Worm (Caenorhabditis elegans) whole organism, young adult: ENCODE data around the gene ints-5.

Source experiments
- F33H1.4 ChIP-seq: fragments of 200-800 bp; sonication (Bioruptor generic); IDR thresholded peaks from 2 replicates; pipeline ENCODE4 v1.3.6; 2022; ENCODE audit warnings: missing genetic modification reagents, missing genetic modification characterization, missing compliant biosample characterization
- F55B11.4 ChIP-seq: sonication (generic microtip); optimal IDR thresholded peaks from 2 replicates; lab custom pipeline; 2016; ENCODE audit warnings: missing compliant biosample characterization, missing genetic modification characterization, borderline replicate concordance; ENCODE audit not compliant: insufficient read depth
- aptf-2 ChIP-seq: fragments of 200-800 bp; sonication (Bioruptor generic); conservative IDR thresholded peaks from 2 replicates; pipeline ENCODE4 v1.3.6; 2022; ENCODE audit warnings: missing genetic modification reagents, missing genetic modification characterization, missing compliant biosample characterization
- aptf-3 ChIP-seq: fragments of 200-800 bp; sonication (Bioruptor generic); IDR thresholded peaks from 2 replicates; pipeline ENCODE4 v1.3.6; 2022; ENCODE audit warnings: missing genetic modification characterization, missing compliant biosample characterization
- cebp-1 ChIP-seq, 2 experiments: fragments of 200-800 bp in 1 of 2; sonication (Bioruptor generic) in 1 of 2; sonication (generic microtip) in 1 of 2; IDR thresholded peaks in 1 of 2; optimal IDR thresholded peaks in 1 of 2; 2 replicates each; pipeline versions ENCODE4 v1.3.6 to Lab custom; 2017 to 2022; ENCODE audit warnings: missing compliant biosample characterization in 2 of 2, missing genetic modification characterization in 2 of 2, mild to moderate bottlenecking in 1 of 2, missing genetic modification reagents in 1 of 2, moderate library complexity in 1 of 2
- ceh-100 ChIP-seq: fragments of 200-800 bp; sonication (Bioruptor generic); IDR thresholded peaks from 2 replicates; pipeline ENCODE4 v1.3.6; 2022; ENCODE audit warnings: missing genetic modification reagents, missing genetic modification characterization, missing compliant biosample characterization
- ekl-4 ChIP-seq: fragments of 200-800 bp; sonication (Bioruptor generic); IDR thresholded peaks from 2 replicates; pipeline ENCODE4 v1.3.6; 2022; ENCODE audit warnings: missing genetic modification reagents, missing genetic modification characterization, missing compliant biosample characterization
- fkh-3 ChIP-seq: sonication (generic microtip); optimal IDR thresholded peaks from 2 replicates; lab custom pipeline; 2016; ENCODE audit warnings: mild to moderate bottlenecking, missing genetic modification characterization, missing compliant biosample characterization
- madf-10 ChIP-seq: sonication (generic microtip); optimal IDR thresholded peaks from 2 replicates; lab custom pipeline; 2016; ENCODE audit warnings: mild to moderate bottlenecking, missing genetic modification characterization, missing compliant biosample characterization
- pha-4 ChIP-seq: fragments of 150-350 bp; sonication (generic microtip); optimal IDR thresholded peaks from 2 replicates; lab custom pipeline; 2014; ENCODE audit warnings: missing biosample characterization, missing genetic modification reagents, missing genetic modification characterization
- sdz-38 ChIP-seq: sonication (generic microtip); optimal IDR thresholded peaks from 2 replicates; lab custom pipeline; 2016; ENCODE audit warnings: missing genotype, missing genetic modification characterization, missing compliant biosample characterization
- snpc-4 ChIP-seq, 5 experiments: fragments of 150-350 bp in 1 of 5; sonication (generic microtip) in 4 of 5; optimal IDR thresholded peaks; 2 replicates each; lab custom pipeline; 2014 to 2018; ENCODE audit warnings: missing genetic modification characterization in 5 of 5, missing biosample characterization in 3 of 5, antibody characterized with exemption in 2 of 5, mild to moderate bottlenecking in 2 of 5, missing compliant biosample characterization in 2 of 5, missing genotype in 2 of 5, moderate library complexity in 2 of 5, missing genetic modification reagents in 1 of 5
- tlf-1 ChIP-seq: fragments of 200-800 bp; sonication (Bioruptor generic); optimal IDR thresholded peaks from 2 replicates; lab custom pipeline; 2018; ENCODE audit warnings: mild to moderate bottlenecking, missing genetic modification characterization, missing compliant biosample characterization
- unc-62 ChIP-seq: fragments of 150-350 bp; optimal IDR thresholded peaks from 2 replicates; lab custom pipeline; 2014; ENCODE audit warnings: missing biosample characterization, missing genetic modification reagents, missing genetic modification characterization

DNA sequence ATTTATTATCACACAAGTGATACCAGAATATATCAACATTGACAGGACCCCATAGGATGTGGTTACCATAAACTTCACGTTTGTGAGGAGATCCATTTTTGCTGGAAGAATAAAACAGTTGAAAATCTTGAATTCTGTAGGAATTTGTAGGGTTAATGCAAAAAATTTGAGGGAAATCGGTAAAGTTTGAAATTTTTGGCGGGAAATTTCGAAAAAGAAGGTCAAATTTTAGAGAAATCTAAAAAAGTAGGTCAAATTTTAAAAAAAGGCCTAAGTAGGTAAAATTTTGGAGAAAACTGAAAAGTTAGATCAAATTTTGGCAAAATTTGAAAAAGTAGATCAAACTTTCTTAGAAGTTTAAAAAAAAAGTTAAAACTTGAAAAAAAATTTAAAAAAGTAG is 31.0 kb downstream of the ints-5 start, which contains the start of gene srg-34:
- TF ChIP-seq ceh-100 (no peak), snpc-4 (GFP tag; optimal IDR thresholded peaks at IDR 0.05; lab: Kevin White, UChicago) (no peak), snpc-4 (tag; optimal IDR thresholded peaks at IDR 0.05; lab: Kevin White, UChicago) (no peak), aptf-2 (GFP tag; lab: Robert Waterston, UW) (no peak), unc-62 (GFP tag; lab: Kevin White, UChicago) (no peak), aptf-3 (GFP tag; lab: Robert Waterston, UW) (no peak), tlf-1 (GFP tag; lab: Kevin White, UChicago) (no peak), pha-4 (no peak), fkh-3 (tag; lab: Kevin White, UChicago) (no peak), madf-10 (tag; lab: Kevin White, UChicago) (no peak), ekl-4 (no peak), cebp-1 (GFP tag; IDR thresholded peaks at IDR 0.05; lab: Robert Waterston, UW) (no peak), cebp-1 (tag; optimal IDR thresholded peaks at IDR 0.05; lab: Kevin White, UChicago) (no peak), sdz-38 (tag; lab: Kevin White, UChicago) (no peak), F33H1.4 (no peak), F55B11.4 (no peak)
